Worm (Caenorhabditis elegans): ENCODE data around the gene T05G5.4.

ce11 chrIII:9733333-9733732, 15.4 kb upstream of the T05G5.4 start:
- TF ChIP-seq flt-1 (GFP tag; IDR thresholded peaks at IDR 0.05), result no peak
- TF ChIP-seq T22C8.4 (GFP tag; IDR thresholded peaks at IDR 0.05), result no peak
- TF ChIP-seq med-1 (GFP tag; optimal IDR thresholded peaks at IDR 0.05; ENCODE audit: insufficient read depth), result no peak
